Worm (Caenorhabditis elegans) whole organism, dauer: ENCODE results near the gene T19C3.5.

Experiments used
- unc-62 ChIP-seq: sonication (generic microtip); optimal IDR thresholded peaks from 2 replicates; lab custom pipeline; 2017; ENCODE audit warnings: missing biosample characterization, missing genetic modification reagents, missing genetic modification characterization

T19C3.5 gene

ce11 chrIII:627838-628237 is at the start of gene T19C3.5:
Gene T19C3.5, minus strand, starts transcription at chrIII:627938.
- no peak for TF ChIP-seq unc-62 (GFP tag; lab: Kevin White, UChicago)

- TF ChIP-seq unc-62 (GFP tag; lab: Kevin White, UChicago), result no peak
Observed at ce11 chrIII:675822-676221, 48.1 kb upstream of the T19C3.5 start, which contains the start of gene grk-2. Gene grk-2, plus strand, starts transcription at chrIII:676122.

DNA sequence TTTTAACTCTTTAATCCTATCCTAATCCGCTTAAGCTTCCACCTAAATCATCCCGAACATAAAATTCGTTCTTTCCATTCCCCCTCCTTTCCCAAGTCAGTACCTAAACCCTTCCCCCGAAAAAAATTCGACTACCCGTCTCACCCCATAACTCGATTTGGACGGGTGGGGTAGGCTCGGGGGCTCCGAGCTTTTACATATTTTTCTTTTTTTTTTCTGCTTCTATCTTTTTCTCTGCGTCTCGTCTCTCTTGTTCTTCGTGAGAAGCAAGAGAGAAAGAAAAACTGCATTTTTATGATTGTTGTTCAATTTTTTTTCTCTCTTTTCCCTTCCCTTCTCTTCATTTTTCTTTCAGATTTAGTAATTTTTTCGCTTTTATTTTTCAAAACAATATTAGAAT is 47.7 kb upstream of the T19C3.5 start:
- no peak for TF ChIP-seq unc-62 (GFP tag; lab: Kevin White, UChicago)

ce11 chrIII:670994-671393 is 43.3 kb upstream of the T19C3.5 start:
- TF ChIP-seq unc-62 (GFP tag; lab: Kevin White, UChicago), result no peak

DNA sequence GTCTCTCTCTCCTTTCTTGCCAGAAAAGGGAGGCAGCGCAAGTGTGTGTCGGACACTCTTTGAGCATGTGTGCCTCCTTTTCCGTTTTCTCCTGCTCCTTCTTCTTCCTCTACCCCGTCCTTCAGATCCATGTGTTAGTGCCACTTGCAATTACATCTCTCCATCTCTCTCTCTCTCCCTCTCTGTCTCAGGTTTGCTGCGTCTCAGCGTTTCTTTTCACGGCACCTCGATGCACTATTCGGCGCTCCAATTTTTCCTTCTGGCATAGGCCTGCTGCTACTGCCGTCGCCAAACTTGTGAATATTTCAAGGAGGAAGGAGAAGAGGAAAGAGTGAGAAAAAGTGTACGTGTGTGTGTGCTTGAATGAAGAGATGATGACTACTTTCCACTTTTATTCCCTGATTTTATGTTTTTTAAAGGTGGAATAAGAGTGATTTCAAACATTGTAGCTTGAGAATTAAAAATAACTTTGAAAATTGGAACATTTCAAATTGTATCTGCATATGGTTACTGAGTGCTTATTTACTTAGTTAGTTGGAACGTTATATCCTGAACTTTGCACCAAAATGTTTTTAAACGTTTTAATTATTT is 40.7 kb upstream of the T19C3.5 start, which contains the start of gene W02B3.3:
TSS of gene W02B3.3 (minus strand) at position 131 of the 591 bp plus-strand sequence.
- no peak for TF ChIP-seq unc-62 (GFP tag; lab: Kevin White, UChicago)

DNA sequence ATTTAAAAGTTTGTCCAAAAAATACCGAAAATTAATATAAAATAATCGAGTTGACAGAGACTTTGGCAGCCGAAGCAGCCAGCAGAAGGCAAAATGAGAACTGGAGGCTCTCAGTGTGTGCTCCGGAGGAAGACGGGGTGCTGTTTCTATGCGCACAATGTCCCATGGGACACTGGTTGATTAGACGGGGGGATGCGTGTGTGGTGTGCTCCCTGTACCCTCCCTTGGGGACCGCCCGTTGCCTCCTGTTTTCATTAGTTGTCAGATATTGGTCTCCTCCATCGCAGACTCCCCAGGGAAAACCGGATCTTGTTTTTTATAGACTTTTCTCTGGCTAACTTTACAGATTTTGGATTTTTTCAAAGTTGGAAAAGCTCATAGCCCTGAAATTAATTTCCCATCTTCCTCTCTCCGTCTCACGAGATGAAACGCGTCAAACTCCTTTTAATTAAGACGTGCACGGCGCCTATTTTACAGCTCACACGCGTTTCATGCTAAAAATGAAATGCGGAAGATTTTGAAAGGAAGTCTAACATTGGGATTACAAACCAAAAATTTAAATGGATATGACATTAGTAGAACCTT is 37.5 kb upstream of the T19C3.5 start, which contains the start of gene C09F5.3:
TSS of gene C09F5.3 (minus strand) at position 94 of the 585 bp plus-strand sequence.
- no peak for TF ChIP-seq unc-62 (GFP tag; lab: Kevin White, UChicago)

ce11 chrIII:658357-658756 is 30.6 kb upstream of the T19C3.5 start, which contains the start of gene C09F5.1:
Gene C09F5.1, plus strand, starts transcription at chrIII:658709.
- no peak for TF ChIP-seq unc-62 (GFP tag; lab: Kevin White, UChicago)

DNA sequence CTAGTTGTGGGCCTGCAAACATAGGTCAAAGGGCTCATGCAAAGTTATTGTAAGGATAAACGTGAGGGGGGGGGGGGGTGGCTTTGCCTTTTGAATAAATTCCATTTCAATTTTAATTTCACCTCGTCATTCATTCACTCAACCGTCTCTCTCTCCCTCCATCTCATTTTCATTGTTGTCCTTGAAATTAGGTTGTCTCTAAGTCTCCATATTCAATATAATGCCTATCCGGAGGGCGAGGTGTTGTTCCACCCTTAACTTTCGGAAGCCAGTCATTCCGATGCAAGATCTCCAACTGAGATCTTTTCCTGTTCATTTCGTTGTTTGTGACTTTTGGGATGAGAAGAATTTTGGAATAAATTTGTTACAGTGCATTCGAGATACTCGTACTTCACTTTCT is 29.5 kb upstream of the T19C3.5 start:
- TF ChIP-seq unc-62 (GFP tag; lab: Kevin White, UChicago), result no peak

DNA sequence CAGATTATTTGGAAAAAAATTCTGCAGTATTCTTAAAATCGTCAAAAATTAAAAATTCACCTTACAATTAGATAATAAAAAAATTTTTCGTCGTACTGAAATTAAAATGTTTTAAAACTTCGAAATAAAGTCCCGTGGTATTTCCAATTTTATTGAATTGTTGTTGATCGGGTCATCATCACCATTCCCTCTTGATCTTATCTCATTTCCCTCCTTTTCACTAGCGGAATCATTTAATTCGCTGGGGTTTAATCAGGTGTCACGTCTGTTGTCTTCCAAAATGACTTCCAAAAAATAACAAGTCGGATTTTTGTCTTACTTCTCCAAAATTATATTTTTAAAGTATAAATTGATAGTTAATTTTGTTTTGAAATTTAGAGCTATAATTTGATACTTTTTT is 28.9 kb upstream of the T19C3.5 start:
- no peak for TF ChIP-seq unc-62 (GFP tag; lab: Kevin White, UChicago)

- TF ChIP-seq unc-62 (GFP tag; lab: Kevin White, UChicago), result no peak
Observed at ce11 chrIII:654365-654764, 26.6 kb upstream of the T19C3.5 start.

ce11 chrIII:651587-651986 is 23.8 kb upstream of the T19C3.5 start:
- TF ChIP-seq unc-62 (GFP tag; lab: Kevin White, UChicago), result no peak

ce11 chrIII:650539-650938 is 22.8 kb upstream of the T19C3.5 start:
- no peak for TF ChIP-seq unc-62 (GFP tag; lab: Kevin White, UChicago)

- no peak for TF ChIP-seq unc-62 (GFP tag; lab: Kevin White, UChicago)
Observed at ce11 chrIII:649935-650334, 22.2 kb upstream of the T19C3.5 start.

DNA sequence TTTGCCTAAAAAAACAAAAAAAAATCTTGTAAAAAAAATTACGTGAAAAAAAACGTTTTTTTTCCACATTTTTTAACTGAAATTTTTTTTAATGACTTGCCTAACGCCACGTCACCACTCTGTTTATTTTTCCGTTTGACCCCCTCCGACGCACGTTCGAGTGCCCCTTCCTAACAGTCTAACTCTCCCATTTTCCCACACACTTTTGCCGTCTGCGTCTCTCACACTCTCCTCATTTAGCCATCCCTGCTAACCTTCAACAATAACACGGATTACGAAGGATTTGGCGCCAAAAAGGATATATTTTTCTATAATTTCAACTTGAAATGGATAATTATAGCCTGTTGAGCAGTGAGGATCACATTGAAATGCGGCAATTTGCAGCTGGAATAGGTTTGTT is 19.5 kb upstream of the T19C3.5 start:
- no peak for TF ChIP-seq unc-62 (GFP tag; lab: Kevin White, UChicago)

DNA sequence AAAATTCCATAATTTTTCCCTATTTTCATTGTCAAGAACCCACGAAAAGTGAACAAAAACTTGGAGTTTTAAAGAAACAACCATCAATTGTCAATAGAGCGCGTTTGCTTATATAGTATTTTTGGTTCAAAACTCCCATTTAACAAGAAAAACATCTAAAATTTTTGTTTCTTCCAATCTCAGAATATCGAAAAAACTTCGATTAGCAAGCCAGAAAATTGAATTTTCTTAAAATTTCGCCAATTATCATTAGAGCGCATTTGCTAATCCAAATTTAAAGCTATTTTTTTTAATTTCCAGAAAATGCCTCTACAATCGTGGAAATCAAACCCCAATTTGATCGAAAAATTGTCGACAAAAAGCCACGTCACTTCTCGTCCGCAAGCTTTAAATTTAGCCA is 18.7 kb upstream of the T19C3.5 start, which contains the start of gene orai-1:
TSS of gene orai-1 (plus strand) at position 301 of the 400 bp plus-strand sequence.
- no peak for TF ChIP-seq unc-62 (GFP tag; lab: Kevin White, UChicago)

- TF ChIP-seq unc-62 (GFP tag; lab: Kevin White, UChicago), result no peak
Observed at ce11 chrIII:644660-645059, 16.9 kb upstream of the T19C3.5 start.

- TF ChIP-seq unc-62 (GFP tag; lab: Kevin White, UChicago), result no peak
Observed at ce11 chrIII:641759-642158, 14.0 kb upstream of the T19C3.5 start, which contains the start of gene W06E11.1. Gene W06E11.1, plus strand, starts transcription at chrIII:642059.
